Fruit fly (Drosophila melanogaster) whole organism, adult: ENCODE data around the gene GstD5.

Source experiments
- CG11617 ChIP-seq: fragments of 200-800 bp; sonication (Bioruptor generic); optimal IDR thresholded peaks from 2 replicates; lab custom pipeline; 2017; ENCODE audit warnings: mild to moderate bottlenecking, missing biosample characterization, missing genetic modification reagents, missing genetic modification characterization
- CG12768 ChIP-seq: fragments of 200-800 bp; sonication (Bioruptor generic); optimal IDR thresholded peaks from 2 replicates; lab custom pipeline; 2017; ENCODE audit warnings: missing biosample characterization, missing genetic modification characterization, mild to moderate bottlenecking, moderate library complexity, missing genetic modification reagents
- CG14711 ChIP-seq: fragments of 200-800 bp; sonication (Bioruptor generic); optimal IDR thresholded peaks from 2 replicates; lab custom pipeline; 2018; ENCODE audit warnings: missing biosample characterization, mild to moderate bottlenecking, missing genetic modification characterization, moderate library complexity
- CG1620 ChIP-seq: fragments of 200-800 bp; sonication (Bioruptor generic); optimal IDR thresholded peaks from 2 replicates; lab custom pipeline; 2016; ENCODE audit warnings: missing biosample characterization, missing genetic modification characterization
- CG33017 ChIP-seq: fragments of 200-800 bp; sonication (Bioruptor generic); optimal IDR thresholded peaks from 2 replicates; lab custom pipeline; 2018; ENCODE audit warnings: missing biosample characterization, mild to moderate bottlenecking, missing genetic modification characterization, moderate library complexity
- CG5204 ChIP-seq: fragments of 200-800 bp; sonication (Bioruptor generic); optimal IDR thresholded peaks from 2 replicates; lab custom pipeline; 2016; ENCODE audit warnings: missing biosample characterization, missing genetic modification characterization
- CG7045 ChIP-seq: fragments of 200-800 bp; sonication (Bioruptor generic); optimal IDR thresholded peaks from 2 replicates; lab custom pipeline; 2017; ENCODE audit warnings: missing biosample characterization, mild to moderate bottlenecking, missing genetic modification characterization
- Clk ChIP-seq: fragments of 200-800 bp; sonication (Bioruptor generic); optimal IDR thresholded peaks from 2 replicates; lab custom pipeline; 2017; ENCODE audit warnings: missing biosample characterization, missing genetic modification characterization
- Crg-1 ChIP-seq: fragments of 200-800 bp; sonication (Bioruptor generic); optimal IDR thresholded peaks from 2 replicates; lab custom pipeline; 2016; ENCODE audit warnings: missing biosample characterization, missing genetic modification characterization
- Hr96 ChIP-seq: fragments of 200-800 bp; sonication (Bioruptor generic); optimal IDR thresholded peaks from 2 replicates; lab custom pipeline; 2016; ENCODE audit warnings: missing biosample characterization, missing genetic modification characterization
- Mnt ChIP-seq: fragments of 200-800 bp; sonication (Bioruptor generic); optimal IDR thresholded peaks from 2 replicates; lab custom pipeline; 2016; ENCODE audit warnings: missing biosample characterization, mild to moderate bottlenecking, missing genetic modification characterization
- bab1 ChIP-seq: fragments of 200-800 bp; sonication (Bioruptor generic); optimal IDR thresholded peaks from 3 replicates; lab custom pipeline; 2019; ENCODE audit warnings: missing biosample characterization, mild to moderate bottlenecking, missing genetic modification characterization, moderate library complexity
- cic ChIP-seq: fragments of 200-800 bp; sonication (Bioruptor generic); optimal IDR thresholded peaks from 2 replicates; lab custom pipeline; 2017; ENCODE audit warnings: missing biosample characterization, mild to moderate bottlenecking, missing genetic modification characterization, moderate library complexity
- cnc ChIP-seq, 2 experiments: fragments of >200 bp; optimal IDR thresholded peaks; 2 replicates each; lab custom pipeline; 2017
- kay ChIP-seq: fragments of 200-800 bp; sonication (Bioruptor generic); peaks from one replicate; lab custom pipeline; 2016; ENCODE audit warnings: missing biosample characterization, missing genetic modification characterization, borderline replicate concordance
- ovo ChIP-seq: fragments of 200-800 bp; sonication (Bioruptor generic); optimal IDR thresholded peaks from 2 replicates; lab custom pipeline; 2016; ENCODE audit warnings: missing biosample characterization, missing genetic modification characterization
- pad ChIP-seq: fragments of 200-800 bp; sonication (Bioruptor generic); optimal IDR thresholded peaks from 3 replicates; lab custom pipeline; 2017; ENCODE audit warnings: missing biosample characterization, missing genetic modification characterization, mild to moderate bottlenecking, moderate library complexity, missing genetic modification reagents
- tj ChIP-seq: fragments of 200-800 bp; sonication (Bioruptor generic); optimal IDR thresholded peaks from 3 replicates; lab custom pipeline; 2017; ENCODE audit warnings: missing biosample characterization, mild to moderate bottlenecking, missing genetic modification characterization, moderate library complexity
- toe ChIP-seq: fragments of 200-800 bp; sonication (Bioruptor generic); optimal IDR thresholded peaks from 2 replicates; lab custom pipeline; 2016; ENCODE audit warnings: missing biosample characterization, missing genetic modification characterization

GstD5 gene

dm6 chr3R:12370643-12370995 is 4.9 kb upstream of the GstD5 start:
- no peak for TF ChIP-seq CG12768 (GFP tag; lab: Kevin White, UChicago)
- peak; percentile 51 for TF ChIP-seq tj

dm6 chr3R:12371671-12372070 is 3.9 kb upstream of the GstD5 start, which contains the start of gene GstD2:
Gene GstD2, plus strand, starts transcription at chr3R:12371971.
- TF ChIP-seq cnc (optimal IDR thresholded peaks at IDR 0.05; lab: Kevin White, UChicago) (peak in 1 of 2 experiments; percentile 48), CG7045 (no peak)

dm6 chr3R:12372800-12373199 is 2.7 kb upstream of the GstD5 start, which contains the start of gene GstD3:
Gene GstD3, plus strand, starts transcription at chr3R:12373068.
- TF ChIP-seq kay: peak; percentile 50
- no peak for TF ChIP-seq bab1 (GFP tag; lab: Kevin White, UChicago)

- no peak for TF ChIP-seq tj
- no peak for TF ChIP-seq Crg-1 (GFP tag; lab: Kevin White, UChicago)
- TF ChIP-seq Hr96: no peak
- TF ChIP-seq pad (GFP tag; lab: Kevin White, UChicago): no peak
- no peak for TF ChIP-seq ovo (GFP tag; lab: Kevin White, UChicago)
- TF ChIP-seq cnc (optimal IDR thresholded peaks at IDR 0.05; lab: Kevin White, UChicago): no peak
- no peak for TF ChIP-seq cic
- no peak for TF ChIP-seq CG33017 (tag; lab: Kevin White, UChicago)
These were observed 1.7 kb upstream of the GstD5 start, which contains the start of gene GstD4 for dm6 chr3R:12373800-12374199. Gene GstD4, plus strand, starts transcription at chr3R:12374100.

- TF ChIP-seq CG12768 (GFP tag; lab: Kevin White, UChicago) (no peak), pad (GFP tag; lab: Kevin White, UChicago) (no peak), CG14711 (tag; lab: Kevin White, UChicago) (no peak), Hr96 (no peak), cic (no peak), CG1620 (GFP tag; lab: Kevin White, UChicago) (no peak), CG5204 (GFP tag; lab: Kevin White, UChicago) (no peak), Mnt (GFP tag; lab: Kevin White, UChicago) (no peak), CG11617 (no peak), cnc (optimal IDR thresholded peaks at IDR 0.05; lab: Kevin White, UChicago) (no peak), Clk (GFP tag; lab: Kevin White, UChicago) (no peak)
These were observed 1.3 kb downstream of the GstD5 start, which contains the start of gene GstD6 for dm6 chr3R:12376828-12377227. Gene GstD6, plus strand, starts transcription at chr3R:12377128.

dm6 chr3R:12378200-12378599 is 2.7 kb downstream of the GstD5 start, which contains the start of gene GstD7:
Gene GstD7, plus strand, starts transcription at chr3R:12378500.
- TF ChIP-seq kay (peak; percentile 18), CG12768 (GFP tag; lab: Kevin White, UChicago) (no peak)

- no peak for TF ChIP-seq CG12768 (GFP tag; lab: Kevin White, UChicago)
These were observed 3.7 kb downstream of the GstD5 start for dm6 chr3R:12379249-12379648.

- TF ChIP-seq CG14711 (tag; lab: Kevin White, UChicago) (no peak), kay (no peak), Clk (GFP tag; lab: Kevin White, UChicago) (no peak), toe (no peak), CG1620 (GFP tag; lab: Kevin White, UChicago) (no peak), Crg-1 (GFP tag; lab: Kevin White, UChicago) (no peak), cic (no peak), Hr96 (no peak), bab1 (GFP tag; lab: Kevin White, UChicago) (no peak), pad (GFP tag; lab: Kevin White, UChicago) (no peak), CG7045 (no peak), ovo (GFP tag; lab: Kevin White, UChicago) (no peak), CG33017 (tag; lab: Kevin White, UChicago) (no peak)
These were observed 4.2 kb downstream of the GstD5 start, which contains the start of gene GstD8 for dm6 chr3R:12379708-12380107. Gene GstD8, plus strand, starts transcription at chr3R:12380008.

- TF ChIP-seq CG12768 (GFP tag; lab: Kevin White, UChicago) (peak; percentile 39), Clk (GFP tag; lab: Kevin White, UChicago) (no peak), CG11617 (no peak), cnc (optimal IDR thresholded peaks at IDR 0.05; lab: Kevin White, UChicago) (no peak), cic (no peak)
These were observed 5.7 kb downstream of the GstD5 start for dm6 chr3R:12381130-12381700.
